Fruit fly (Drosophila melanogaster): ENCODE results near the gene betaTub85D.

betaTub85D gene

dm6 chr3R:9437618-9438017, 27.5 kb upstream of the betaTub85D start (continued):
- TF ChIP-seq CG17361 (GFP tag; IDR thresholded peaks at IDR 0.05) (no peak), CG14014 (GFP tag; IDR thresholded peaks at IDR 0.05) (no peak), CG15514 (GFP tag; optimal IDR thresholded peaks at IDR 0.05) (no peak), ttk (GFP tag; IDR thresholded peaks at IDR 0.05) (no peak), zen2 (GFP tag; IDR thresholded peaks at IDR 0.05; ENCODE audit: partially characterized antibody) (no peak), tx (GFP tag; optimal IDR thresholded peaks at IDR 0.05) (no peak), CG12071 (GFP tag; optimal IDR thresholded peaks at IDR 0.05) (no peak), Chrac-16 (GFP tag; optimal IDR thresholded peaks at IDR 0.05) (no peak), CG11456 (GFP tag; IDR thresholded peaks at IDR 0.05) (no peak), Nf-YB (GFP tag; optimal IDR thresholded peaks at IDR 0.05) (no peak), Ets97D (GFP tag; optimal IDR thresholded peaks at IDR 0.05) (no peak), twi (tag; optimal IDR thresholded peaks at IDR 0.05) (no peak), CG12299 (tag; optimal IDR thresholded peaks at IDR 0.05) (no peak), slbo (GFP tag; IDR thresholded peaks at IDR 0.05) (no peak), Fer3 (tag; optimal IDR thresholded peaks at IDR 0.05) (no peak), Eip74EF (GFP tag; optimal IDR thresholded peaks at IDR 0.05) (no peak), pb (GFP tag; optimal IDR thresholded peaks at IDR 0.05) (no peak), kni (GFP tag; optimal IDR thresholded peaks at IDR 0.05) (no peak), Atf-2 (GFP tag; optimal IDR thresholded peaks at IDR 0.05) (no peak), CG8388 (GFP tag; optimal IDR thresholded peaks at IDR 0.05) (no peak), cg (GFP tag; optimal IDR thresholded peaks at IDR 0.05) (peak; percentile 57), CG3163 (GFP tag; optimal IDR thresholded peaks at IDR 0.05) (no peak), unc-4 (GFP tag; IDR thresholded peaks at IDR 0.05; ENCODE audit: partially characterized antibody) (no peak), hkb (optimal IDR thresholded peaks at IDR 0.05) (no peak), hkb (GFP tag; IDR thresholded peaks at IDR 0.05) (0 out of 2 replicates have a peak, but pooled peaks have one; percentile 19), Hr51 (GFP tag; optimal IDR thresholded peaks at IDR 0.05) (no peak), tio (GFP tag; optimal IDR thresholded peaks at IDR 0.05) (no peak), vnd (GFP tag; IDR thresholded peaks at IDR 0.05; ENCODE audit: partially characterized antibody) (no peak), lmd (GFP tag; IDR thresholded peaks at IDR 0.05) (no peak), Hr78 (GFP tag; optimal IDR thresholded peaks at IDR 0.05) (peak in 1 of 2 experiments; percentile 24), tll (GFP tag; optimal IDR thresholded peaks at IDR 0.05) (no peak), corto (GFP tag; optimal IDR thresholded peaks at IDR 0.05) (no peak), Sin3A (optimal IDR thresholded peaks at IDR 0.05) (no peak), phol (tag; optimal IDR thresholded peaks at IDR 0.05) (no peak), sd (tag; optimal IDR thresholded peaks at IDR 0.05) (peak; percentile 48), z (GFP tag; IDR thresholded peaks at IDR 0.05) (peak; percentile 51; the same call in 1 of the 3 replicates), Kr (GFP tag; optimal IDR thresholded peaks at IDR 0.05) (no peak), ranshi (GFP tag; IDR thresholded peaks at IDR 0.05) (no peak), Opbp (GFP tag; IDR thresholded peaks at IDR 0.05; ENCODE audit: partially characterized antibody) (no peak), CG13296 (GFP tag; optimal IDR thresholded peaks at IDR 0.05) (no peak), wor (GFP tag; IDR thresholded peaks at IDR 0.05) (no peak), CG11247 (GFP tag; IDR thresholded peaks at IDR 0.05) (no peak), ftz-f1 (GFP tag; optimal IDR thresholded peaks at IDR 0.05) (peak; percentile 83), Bdp1 (GFP tag; optimal IDR thresholded peaks at IDR 0.05) (no peak), mld (GFP tag; IDR thresholded peaks at IDR 0.05; ENCODE audit: partially characterized antibody) (no peak), pan (optimal IDR thresholded peaks at IDR 0.05) (no peak), pan (GFP tag; optimal IDR thresholded peaks at IDR 0.05 in 1 of 2, IDR thresholded peaks at IDR 0.05 in 1 of 2) (no peak), Ravus (GFP tag; IDR thresholded peaks at IDR 0.05) (no peak), YL-1 (GFP tag; optimal IDR thresholded peaks at IDR 0.05) (no peak), CG7928 (GFP tag; optimal IDR thresholded peaks at IDR 0.05) (no peak), CG2889 (GFP tag; IDR thresholded peaks at IDR 0.05) (no peak)

Measured in whole organism, embryonic.